Fruit fly (Drosophila melanogaster) whole organism, embryonic: ENCODE measurements around the gene Acp65Aa.
A peak's percentile ranks its signal among the peaks of the same experiment; 100 is the strongest.

Experiments
- Awh ChIP-seq: fragments of 200-800 bp; sonication (Bioruptor generic); IDR thresholded peaks from 2 replicates; pipeline ENCODE4, ENCODE4 v1.3.6; 2022; ENCODE audit warnings: missing biosample characterization, missing genetic modification characterization
- CG11504 ChIP-seq: fragments of 200-800 bp; sonication (Bioruptor generic); optimal IDR thresholded peaks from 3 replicates; lab custom pipeline; 2019; ENCODE audit warnings: missing biosample characterization, mild to moderate bottlenecking, missing genetic modification characterization, moderate library complexity
- CG14441 ChIP-seq: fragments of 200-800 bp; sonication (Bioruptor generic); IDR thresholded peaks from 2 replicates; pipeline ENCODE4 v1.3.6; 2022; ENCODE audit warnings: missing biosample characterization, missing genetic modification characterization
- CG31224 ChIP-seq: fragments of 200-800 bp; sonication (Bioruptor generic); IDR thresholded peaks from 2 replicates; pipeline ENCODE4 v1.3.6; 2022; ENCODE audit warnings: missing biosample characterization, missing genetic modification characterization
- CG3163 ChIP-seq: fragments of 200-800 bp; sonication (Bioruptor generic); optimal IDR thresholded peaks from 3 replicates; lab custom pipeline; 2016; ENCODE audit warnings: missing biosample characterization, missing genetic modification characterization
- CG32532 ChIP-seq: fragments of 200-800 bp; sonication (Bioruptor generic); IDR thresholded peaks from 2 replicates; pipeline ENCODE4 v1.3.6; 2022; ENCODE audit warnings: missing biosample characterization, missing genetic modification characterization
- CG33557 ChIP-seq: fragments of 200-800 bp; sonication (Bioruptor generic); optimal IDR thresholded peaks from 2 replicates; lab custom pipeline; 2019; ENCODE audit warnings: missing biosample characterization, mild to moderate bottlenecking, missing genetic modification characterization, moderate library complexity
- CG34224 ChIP-seq: fragments of 200-800 bp; sonication (Bioruptor generic); IDR thresholded peaks from 3 replicates; pipeline ENCODE4 v1.3.6; 2022; ENCODE audit warnings: missing biosample characterization, missing genetic modification characterization; ENCODE audit not compliant: partially characterized antibody
- CG34422 ChIP-seq: fragments of 200-800 bp; sonication (Bioruptor generic); IDR thresholded peaks from 3 replicates; pipeline ENCODE4 v1.3.6; 2022; ENCODE audit warnings: missing biosample characterization, missing genetic modification characterization
- CG3847 ChIP-seq: fragments of 200-800 bp; sonication (Bioruptor generic); IDR thresholded peaks from 2 replicates; pipeline ENCODE4 v1.3.6; 2022; ENCODE audit warnings: missing biosample characterization, missing genetic modification characterization
- CG3995 ChIP-seq: fragments of 200-800 bp; sonication (Bioruptor generic); optimal IDR thresholded peaks from 3 replicates; lab custom pipeline; 2016; ENCODE audit warnings: missing biosample characterization, missing genetic modification characterization
- CG4360 ChIP-seq: fragments of 200-800 bp; sonication (Bioruptor generic); IDR thresholded peaks from 2 replicates; pipeline ENCODE4 v1.3.6; 2022; ENCODE audit warnings: missing biosample characterization, missing genetic modification characterization
- CG6654 ChIP-seq: fragments of 200-800 bp; sonication (Bioruptor generic); optimal IDR thresholded peaks from 2 replicates; lab custom pipeline; 2017; ENCODE audit warnings: missing biosample characterization, mild to moderate bottlenecking, missing genetic modification characterization
- CG9797 ChIP-seq: fragments of 200-800 bp; sonication (Bioruptor generic); optimal IDR thresholded peaks from 3 replicates; lab custom pipeline; 2018; ENCODE audit warnings: missing biosample characterization, mild to moderate bottlenecking, missing genetic modification characterization
- CkIIα-i1 ChIP-seq: fragments of 200-800 bp; sonication (Bioruptor generic); IDR thresholded peaks from 2 replicates; pipeline ENCODE4 v1.3.6; 2022; ENCODE audit warnings: missing biosample characterization, missing genetic modification characterization
- Fer1 ChIP-seq: fragments of 200-800 bp; sonication (Bioruptor generic); optimal IDR thresholded peaks from 2 replicates; lab custom pipeline; 2017; ENCODE audit warnings: missing biosample characterization, mild to moderate bottlenecking, missing genetic modification characterization
- H15 ChIP-seq: fragments of 200-800 bp; sonication (Bioruptor generic); IDR thresholded peaks from 3 replicates; pipeline ENCODE4 v1.3.6; 2022; ENCODE audit warnings: missing biosample characterization, missing genetic modification characterization
- Meics ChIP-seq: fragments of 200-800 bp; sonication (Bioruptor generic); optimal IDR thresholded peaks from 2 replicates; lab custom pipeline; 2017; ENCODE audit warnings: missing biosample characterization, mild to moderate bottlenecking, missing genetic modification characterization
- Mrtf ChIP-seq: fragments of 200-800 bp; sonication (Bioruptor generic); IDR thresholded peaks from 3 replicates; pipeline ENCODE4 v1.3.6; 2022; ENCODE audit warnings: missing biosample characterization, missing genetic modification characterization
- Myb ChIP-seq: fragments of 200-800 bp; sonication (Bioruptor generic); optimal IDR thresholded peaks from 2 replicates; lab custom pipeline; 2016; ENCODE audit warnings: missing biosample characterization, missing genetic modification characterization
- NK7.1 ChIP-seq: fragments of 200-800 bp; sonication (Bioruptor generic); optimal IDR thresholded peaks from 3 replicates; lab custom pipeline; 2016; ENCODE audit warnings: missing biosample characterization, missing genetic modification characterization
- Six4 ChIP-seq: fragments of 200-800 bp; sonication (Bioruptor generic); optimal IDR thresholded peaks from 2 replicates; lab custom pipeline; 2016; ENCODE audit warnings: missing biosample characterization, missing genetic modification characterization
- Sry-δ ChIP-seq: fragments of 200-800 bp; sonication (Bioruptor generic); optimal IDR thresholded peaks from 2 replicates; lab custom pipeline; 2016; ENCODE audit warnings: missing biosample characterization, missing genetic modification characterization
- Xrp1 ChIP-seq: fragments of 200-800 bp; sonication (Bioruptor generic); IDR thresholded peaks from 2 replicates; pipeline ENCODE4 v1.3.6; 2022; ENCODE audit warnings: missing biosample characterization, missing genetic modification characterization
- amos ChIP-seq: fragments of 200-800 bp; sonication (Bioruptor generic); IDR thresholded peaks from 2 replicates; pipeline ENCODE4 v1.3.6; 2022; ENCODE audit warnings: missing biosample characterization, missing genetic modification characterization; ENCODE audit not compliant: partially characterized antibody
- ash1 ChIP-seq: fragments of 200-800 bp; sonication (Bioruptor generic); optimal IDR thresholded peaks from 2 replicates; lab custom pipeline; 2018; ENCODE audit warnings: missing biosample characterization, mild to moderate bottlenecking, missing genetic modification characterization
- br ChIP-seq: fragments of >200 bp; optimal IDR thresholded peaks from 2 replicates; lab custom pipeline; 2017
- cad ChIP-seq: fragments of >200 bp; optimal IDR thresholded peaks from 2 replicates; lab custom pipeline; 2017; ENCODE audit warnings: missing biosample characterization, missing genetic modification characterization
- chif ChIP-seq, 2 experiments: fragments of 200-800 bp; sonication (Bioruptor generic); optimal IDR thresholded peaks; 3 replicates each; lab custom pipeline; 2016; ENCODE audit warnings: missing biosample characterization in 2 of 2, missing genetic modification characterization in 2 of 2
- chn ChIP-seq: fragments of 200-800 bp; sonication (Bioruptor generic); optimal IDR thresholded peaks from 2 replicates; lab custom pipeline; 2016; ENCODE audit warnings: missing biosample characterization, missing genetic modification characterization
- ci ChIP-seq: fragments of 200-800 bp; sonication (Bioruptor generic); IDR thresholded peaks from 3 replicates; pipeline ENCODE4 v1.3.6; 2022; ENCODE audit warnings: missing biosample characterization, missing genetic modification characterization
- cwo ChIP-seq: fragments of 200-800 bp; sonication (Bioruptor generic); optimal IDR thresholded peaks from 3 replicates; lab custom pipeline; 2017; ENCODE audit warnings: missing biosample characterization, missing genetic modification characterization, mild to moderate bottlenecking, moderate library complexity, missing genetic modification reagents
- exex ChIP-seq: fragments of 200-800 bp; sonication (Bioruptor generic); optimal IDR thresholded peaks from 4 replicates; lab custom pipeline; 2018; ENCODE audit warnings: missing biosample characterization, mild to moderate bottlenecking, missing genetic modification characterization, moderate library complexity
- fd64A ChIP-seq: fragments of 200-800 bp; sonication (Bioruptor generic); optimal IDR thresholded peaks from 3 replicates; lab custom pipeline; 2018; ENCODE audit warnings: missing biosample characterization, mild to moderate bottlenecking, missing genetic modification characterization
- gro ChIP-seq: fragments of 200-800 bp; sonication (Bioruptor generic); optimal IDR thresholded peaks from 2 replicates; lab custom pipeline; 2016; ENCODE audit warnings: missing biosample characterization, missing genetic modification characterization
- hbn ChIP-seq: fragments of 200-800 bp; sonication (Bioruptor generic); IDR thresholded peaks from 2 replicates; pipeline ENCODE4 v1.3.6; 2022; ENCODE audit warnings: missing biosample characterization, missing genetic modification characterization; ENCODE audit not compliant: partially characterized antibody
- inv ChIP-seq: fragments of 200-800 bp; sonication (Bioruptor generic); IDR thresholded peaks from 2 replicates; pipeline ENCODE4 v1.3.6; 2022; ENCODE audit warnings: missing biosample characterization, missing genetic modification characterization; ENCODE audit not compliant: partially characterized antibody
- nmo ChIP-seq: fragments of 200-800 bp; sonication (Bioruptor generic); optimal IDR thresholded peaks from 2 replicates; lab custom pipeline; 2018; ENCODE audit warnings: missing biosample characterization, mild to moderate bottlenecking, missing genetic modification characterization, moderate library complexity
- org-1 ChIP-seq: fragments of 200-800 bp; sonication (Bioruptor generic); optimal IDR thresholded peaks from 2 replicates; lab custom pipeline; 2017; ENCODE audit warnings: missing biosample characterization, missing genetic modification characterization
- p53 ChIP-seq: fragments of 200-800 bp; sonication (Bioruptor generic); optimal IDR thresholded peaks from 2 replicates; lab custom pipeline; 2016; ENCODE audit warnings: missing biosample characterization, missing genetic modification characterization
- pho ChIP-seq: fragments of 200-800 bp; sonication (Bioruptor generic); optimal IDR thresholded peaks from 2 replicates; lab custom pipeline; 2016; ENCODE audit warnings: missing biosample characterization, missing genetic modification characterization
- phol ChIP-seq: fragments of 200-800 bp; sonication (Bioruptor generic); optimal IDR thresholded peaks from 3 replicates; lab custom pipeline; 2018; ENCODE audit warnings: missing biosample characterization, mild to moderate bottlenecking, missing genetic modification characterization, moderate library complexity
- ro ChIP-seq: fragments of 200-800 bp; sonication (Bioruptor generic); IDR thresholded peaks from 2 replicates; pipeline ENCODE4 v1.3.6; 2022; ENCODE audit warnings: missing biosample characterization, missing genetic modification characterization
- sc ChIP-seq, 3 experiments: fragments of >200 bp in 2 of 3; fragments of 200-800 bp in 1 of 3; sonication (Bioruptor generic) in 1 of 3; optimal IDR thresholded peaks; 2 replicates in 2 of 3; 3 replicates in 1 of 3; lab custom pipeline; 2017; ENCODE audit warnings: mild to moderate bottlenecking in 1 of 3, missing biosample characterization in 1 of 3, missing genetic modification characterization in 1 of 3, missing genetic modification reagents in 1 of 3
- sens-2 ChIP-seq: fragments of 200-800 bp; sonication (Bioruptor generic); IDR thresholded peaks from 2 replicates; pipeline ENCODE4 v1.3.6; 2022; ENCODE audit warnings: missing biosample characterization, missing genetic modification characterization
- sqz ChIP-seq: fragments of 200-800 bp; sonication (Bioruptor generic); optimal IDR thresholded peaks from 3 replicates; lab custom pipeline; 2018; ENCODE audit warnings: missing biosample characterization, mild to moderate bottlenecking, missing genetic modification characterization
- ssp ChIP-seq: fragments of 200-800 bp; sonication (Bioruptor generic); IDR thresholded peaks from 2 replicates; pipeline ENCODE4 v1.3.6; 2022; ENCODE audit warnings: missing biosample characterization, missing genetic modification characterization
- zen2 ChIP-seq: fragments of 200-800 bp; sonication (Bioruptor generic); IDR thresholded peaks from 3 replicates; pipeline ENCODE4 v1.3.6; 2022; ENCODE audit warnings: missing biosample characterization, missing genetic modification characterization; ENCODE audit not compliant: partially characterized antibody
- zfh1 ChIP-seq: fragments of 200-800 bp; sonication (Bioruptor generic); IDR thresholded peaks from 3 replicates; pipeline ENCODE4 v1.3.6; 2022; ENCODE audit warnings: missing biosample characterization, missing genetic modification characterization

Gene Acp65Aa

DNA sequence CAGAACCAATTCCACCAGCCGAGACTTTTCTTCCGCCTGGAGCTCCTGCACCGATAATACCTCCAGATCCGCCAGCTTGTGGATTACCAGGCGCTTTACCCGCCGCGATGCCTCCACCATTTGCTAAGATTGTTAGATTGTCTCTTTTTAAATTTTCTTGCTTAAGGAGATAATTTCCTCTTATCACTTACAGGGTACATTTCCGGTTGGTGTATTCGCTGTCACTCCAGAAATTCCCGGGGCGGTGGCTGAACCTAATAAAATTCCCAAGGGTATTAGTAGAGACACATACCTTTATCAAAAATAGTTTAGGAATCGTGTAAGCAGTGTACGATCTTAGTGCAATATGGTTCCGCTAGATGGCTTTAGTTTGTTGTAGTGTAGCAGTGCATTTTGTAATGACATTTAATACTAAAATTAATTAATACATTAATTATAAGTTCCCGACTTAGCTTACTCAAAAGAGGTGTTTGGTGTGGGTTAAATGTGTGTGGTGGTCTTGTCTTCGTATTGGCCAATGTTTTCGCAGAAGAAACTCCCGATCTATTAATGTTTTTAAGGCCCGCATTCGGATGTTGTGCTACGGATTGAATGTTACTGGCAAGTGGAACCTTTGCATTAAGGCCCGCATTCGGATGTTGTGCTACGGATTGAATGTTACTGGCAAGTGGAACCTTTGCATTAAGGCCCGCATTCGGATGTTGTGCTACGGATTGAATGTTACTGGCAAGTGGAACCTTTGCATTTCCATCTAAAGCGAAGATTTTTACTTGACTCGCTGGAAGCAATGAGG is 27.7 kb downstream of the Acp65Aa start (continued):
- peak; percentile 90 for TF ChIP-seq Awh
- peak; percentile 88 for TF ChIP-seq zfh1 (GFP tag; lab: Robert Waterston, UW)
- peak; percentile 26 for TF ChIP-seq Myb (GFP tag; lab: Kevin White, UChicago)
- peak; percentile 86 for TF ChIP-seq CG32532 (GFP tag; lab: Robert Waterston, UW)
- TF ChIP-seq amos (GFP tag; lab: Robert Waterston, UW), result no peak
- TF ChIP-seq p53, result peak; percentile 70
- no peak for TF ChIP-seq CG34224
- TF ChIP-seq Mrtf (GFP tag; lab: Robert Waterston, UW), result peak; percentile 60; the same call in 2 of the 3 replicates
- TF ChIP-seq CG3995 (GFP tag; lab: Kevin White, UChicago), result peak; percentile 3
- TF ChIP-seq pho (GFP tag; lab: Kevin White, UChicago), result peak; percentile 23
- TF ChIP-seq sc (optimal IDR thresholded peaks at IDR 0.05; lab: Kevin White, UChicago), result no peak
- peak; percentile 29 for TF ChIP-seq sc (GFP tag; optimal IDR thresholded peaks at IDR 0.05; lab: Kevin White, UChicago)
- TF ChIP-seq NK7.1 (GFP tag; lab: Kevin White, UChicago), result peak; percentile 79
- peak; percentile 96 for TF ChIP-seq ssp (GFP tag; lab: Robert Waterston, UW)
- peak; percentile 46 for TF ChIP-seq Six4
- TF ChIP-seq cad (GFP tag; lab: Kevin White, UChicago), result no peak
- peak; percentile 4 for TF ChIP-seq CG3163 (GFP tag; lab: Kevin White, UChicago)
- no peak for TF ChIP-seq fd64A (GFP tag; lab: Kevin White, UChicago)
- TF ChIP-seq ro, result no peak
- peak; percentile 31 for TF ChIP-seq Sry-δ (GFP tag; lab: Kevin White, UChicago)
- TF ChIP-seq zen2, result no peak
- peak; percentile 13 for TF ChIP-seq CG11504 (tag; lab: Kevin White, UChicago)
- TF ChIP-seq CG33557, result peak; percentile 50
- TF ChIP-seq CG3847, result peak; percentile 67
- peak; percentile 74 for TF ChIP-seq sqz
- peak; percentile 77 for TF ChIP-seq ash1
- peak; percentile 89 for TF ChIP-seq Meics
- TF ChIP-seq cwo (GFP tag; lab: Kevin White, UChicago), result peak; percentile 25
- peak; percentile 29 for TF ChIP-seq CG9797 (GFP tag; lab: Kevin White, UChicago)
- no peak for TF ChIP-seq br (lab: Kevin White, UChicago)
- peak; percentile 70 for TF ChIP-seq phol (tag; lab: Kevin White, UChicago)
- peak; percentile 41 for TF ChIP-seq Xrp1 (GFP tag; lab: Robert Waterston, UW)
- peak; percentile 57 for TF ChIP-seq org-1 (GFP tag; lab: Kevin White, UChicago)
- TF ChIP-seq CG14441 (GFP tag; lab: Robert Waterston, UW), result peak; percentile 72
- TF ChIP-seq ci (GFP tag; lab: Robert Waterston, UW), result peak; percentile 98
- TF ChIP-seq CG4360 (GFP tag; lab: Robert Waterston, UW), result peak; percentile 53
- TF ChIP-seq chn (GFP tag; lab: Kevin White, UChicago), result no peak
- no peak for TF ChIP-seq hbn (GFP tag; lab: Robert Waterston, UW)
- TF ChIP-seq Fer1 (GFP tag; lab: Kevin White, UChicago), result peak; percentile 89
- peak; percentile 83 for TF ChIP-seq H15 (GFP tag; lab: Robert Waterston, UW)
- peak; percentile 8 to 62 for TF ChIP-seq chif (GFP tag; optimal IDR thresholded peaks at IDR 0.05; lab: Kevin White, UChicago)
- no peak; the same call in 1 of the 2 replicates for TF ChIP-seq CkIIα-i1
- TF ChIP-seq sens-2 (GFP tag; lab: Robert Waterston, UW), result peak; percentile 84
- peak; percentile 68 for TF ChIP-seq CG31224 (GFP tag; lab: Robert Waterston, UW)
- no peak for TF ChIP-seq exex (tag; lab: Kevin White, UChicago)
- TF ChIP-seq inv (GFP tag; lab: Robert Waterston, UW), result no peak
- peak; percentile 67 for TF ChIP-seq CG6654
- TF ChIP-seq CG34422 (GFP tag; lab: Robert Waterston, UW), result peak; percentile 78
- TF ChIP-seq nmo (GFP tag; lab: Kevin White, UChicago), result peak; percentile 29
- no peak for TF ChIP-seq gro (GFP tag; lab: Kevin White, UChicago)
